Fruit fly (Drosophila melanogaster) whole organism, embryonic: ENCODE data around the gene mRpS7.

Experiments used
- Ada2b ChIP-seq: fragments of 200-800 bp; sonication (Bioruptor generic); IDR thresholded peaks from 2 replicates; pipeline ENCODE4 v1.3.6; 2022; ENCODE audit warnings: missing biosample characterization, missing genetic modification characterization
- Bteb2 ChIP-seq: fragments of 200-800 bp; sonication (Bioruptor generic); optimal IDR thresholded peaks from 2 replicates; lab custom pipeline; 2016; ENCODE audit warnings: missing biosample characterization, missing genetic modification characterization
- CG10209 ChIP-seq: fragments of 200-800 bp; sonication (Bioruptor generic); optimal IDR thresholded peaks from 3 replicates; lab custom pipeline; 2017; ENCODE audit warnings: missing biosample characterization, mild to moderate bottlenecking, missing genetic modification characterization, missing genetic modification reagents
- CG10431 ChIP-seq: fragments of 200-800 bp; sonication (Bioruptor generic); optimal IDR thresholded peaks from 3 replicates; lab custom pipeline; 2018; ENCODE audit warnings: missing biosample characterization, mild to moderate bottlenecking, missing genetic modification characterization
- CG11560 ChIP-seq: fragments of 200-800 bp; sonication (Bioruptor generic); IDR thresholded peaks from 3 replicates; pipeline ENCODE4 v1.3.6; 2022; ENCODE audit warnings: missing biosample characterization, missing genetic modification characterization
- CG12659 ChIP-seq: fragments of 200-800 bp; sonication (Bioruptor generic); optimal IDR thresholded peaks from 3 replicates; lab custom pipeline; 2017; ENCODE audit warnings: mild to moderate bottlenecking, missing biosample characterization, missing genetic modification reagents, missing genetic modification characterization
- CG12769 ChIP-seq: fragments of 200-800 bp; sonication (Bioruptor generic); optimal IDR thresholded peaks from 2 replicates; lab custom pipeline; 2019; ENCODE audit warnings: missing biosample characterization, mild to moderate bottlenecking, missing genetic modification characterization, moderate library complexity
- CG13296 ChIP-seq: fragments of 200-800 bp; sonication (Bioruptor generic); optimal IDR thresholded peaks from 3 replicates; lab custom pipeline; 2018; ENCODE audit warnings: missing biosample characterization, mild to moderate bottlenecking, missing genetic modification characterization
- CG14667 ChIP-seq: fragments of 200-800 bp; sonication (Bioruptor generic); IDR thresholded peaks from 2 replicates; pipeline ENCODE4 v1.3.6; 2022; ENCODE audit warnings: missing biosample characterization, missing genetic modification characterization
- CG2678 ChIP-seq: fragments of 200-800 bp; sonication (Bioruptor generic); optimal IDR thresholded peaks from 3 replicates; lab custom pipeline; 2019; ENCODE audit warnings: missing biosample characterization, mild to moderate bottlenecking, missing genetic modification characterization, moderate library complexity
- CG2712 ChIP-seq: fragments of 200-800 bp; optimal IDR thresholded peaks from 3 replicates; lab custom pipeline; 2019; ENCODE audit warnings: missing biosample characterization, mild to moderate bottlenecking, missing genetic modification characterization, moderate library complexity
- CG32532 ChIP-seq: fragments of 200-800 bp; sonication (Bioruptor generic); IDR thresholded peaks from 2 replicates; pipeline ENCODE4 v1.3.6; 2022; ENCODE audit warnings: missing biosample characterization, missing genetic modification characterization
- CG33213 ChIP-seq: fragments of 200-800 bp; sonication (Bioruptor generic); optimal IDR thresholded peaks from 3 replicates; lab custom pipeline; 2016; ENCODE audit warnings: missing biosample characterization, missing genetic modification characterization
- CG3726 ChIP-seq: fragments of 200-800 bp; sonication (Bioruptor generic); IDR thresholded peaks from 3 replicates; pipeline ENCODE4, ENCODE4 v1.3.6; 2022; ENCODE audit warnings: missing biosample characterization, missing genetic modification characterization
- CG4707 ChIP-seq: fragments of 200-800 bp; sonication (Bioruptor generic); optimal IDR thresholded peaks from 2 replicates; lab custom pipeline; 2018; ENCODE audit warnings: missing biosample characterization, mild to moderate bottlenecking, missing genetic modification characterization, moderate library complexity
- CG5180 ChIP-seq: fragments of 200-800 bp; sonication (Bioruptor generic); optimal IDR thresholded peaks from 3 replicates; lab custom pipeline; 2017; ENCODE audit warnings: missing biosample characterization, missing genetic modification characterization, mild to moderate bottlenecking, moderate library complexity, missing genetic modification reagents
- CG6272 ChIP-seq: fragments of 200-800 bp; sonication (Bioruptor generic); IDR thresholded peaks from 2 replicates; pipeline ENCODE4 v1.3.6; 2022; ENCODE audit warnings: missing biosample characterization, missing genetic modification characterization
- CG7357 ChIP-seq: fragments of 200-800 bp; sonication (Bioruptor generic); IDR thresholded peaks from 3 replicates; pipeline ENCODE4 v1.3.6; 2022; ENCODE audit warnings: missing biosample characterization, missing genetic modification characterization
- CG7786 ChIP-seq: fragments of 200-800 bp; sonication (Bioruptor generic); optimal IDR thresholded peaks from 2 replicates; lab custom pipeline; 2016; ENCODE audit warnings: missing biosample characterization, missing genetic modification characterization
- CG9215 ChIP-seq: fragments of 200-800 bp; sonication (Bioruptor generic); IDR thresholded peaks from 2 replicates; pipeline ENCODE4 v1.3.6; 2022; ENCODE audit warnings: missing biosample characterization, missing genetic modification characterization
- CG9817 ChIP-seq: fragments of 200-800 bp; sonication (Bioruptor generic); optimal IDR thresholded peaks from 2 replicates; lab custom pipeline; 2018; ENCODE audit warnings: missing biosample characterization, mild to moderate bottlenecking, missing genetic modification characterization, moderate library complexity
- D ChIP-seq, 2 experiments: fragments of 200-800 bp in 1 of 2; fragments of >200 bp in 1 of 2; sonication (Bioruptor generic) in 1 of 2; optimal IDR thresholded peaks; 2 replicates in 1 of 2; 3 replicates in 1 of 2; lab custom pipeline; 2017; ENCODE audit warnings: mild to moderate bottlenecking in 1 of 2, missing biosample characterization in 1 of 2, missing genetic modification characterization in 1 of 2, missing genetic modification reagents in 1 of 2
- Ets97D ChIP-seq: fragments of 200-800 bp; sonication (Bioruptor generic); optimal IDR thresholded peaks from 3 replicates; lab custom pipeline; 2016; ENCODE audit warnings: missing biosample characterization, missing genetic modification characterization
- HLH54F ChIP-seq: fragments of 200-800 bp; sonication (Bioruptor generic); optimal IDR thresholded peaks from 3 replicates; lab custom pipeline; 2016; ENCODE audit warnings: missing biosample characterization, missing genetic modification characterization
- Hand ChIP-seq: fragments of 200-800 bp; sonication (Bioruptor generic); optimal IDR thresholded peaks from 2 replicates; lab custom pipeline; 2017; ENCODE audit warnings: mild to moderate bottlenecking, missing biosample characterization, missing genetic modification reagents, missing genetic modification characterization
- Hmr ChIP-seq: fragments of 200-800 bp; sonication (Bioruptor generic); optimal IDR thresholded peaks from 3 replicates; lab custom pipeline; 2017; ENCODE audit warnings: mild to moderate bottlenecking, missing biosample characterization, missing genetic modification reagents, missing genetic modification characterization
- Mad ChIP-seq: fragments of 200-800 bp; sonication (Bioruptor generic); optimal IDR thresholded peaks from 2 replicates; lab custom pipeline; 2016; ENCODE audit warnings: missing biosample characterization, missing genetic modification characterization
- Pdp1 ChIP-seq, 2 experiments: fragments of 200-800 bp; sonication (Bioruptor generic); optimal IDR thresholded peaks; 3 replicates each; lab custom pipeline; 2016; ENCODE audit warnings: missing biosample characterization in 2 of 2, missing genetic modification characterization in 2 of 2, mild to moderate bottlenecking in 1 of 2, moderate library complexity in 1 of 2
- Side ChIP-seq: fragments of 200-800 bp; sonication (Bioruptor generic); optimal IDR thresholded peaks from 2 replicates; lab custom pipeline; 2016; ENCODE audit warnings: missing biosample characterization, missing genetic modification characterization
- Tbp ChIP-seq: fragments of >200 bp; optimal IDR thresholded peaks from 2 replicates; lab custom pipeline; 2018; ENCODE audit warnings: missing biosample characterization, missing genetic modification characterization
- abd-A ChIP-seq: fragments of 200-800 bp; sonication (Bioruptor generic); optimal IDR thresholded peaks from 3 replicates; lab custom pipeline; 2019; ENCODE audit warnings: missing biosample characterization, mild to moderate bottlenecking, missing genetic modification characterization, moderate library complexity
- az2 ChIP-seq: fragments of 200-800 bp; sonication (Bioruptor generic); optimal IDR thresholded peaks from 3 replicates; lab custom pipeline; 2016; ENCODE audit warnings: missing biosample characterization, missing genetic modification characterization
- bsh ChIP-seq, 2 experiments: fragments of 200-800 bp; sonication (Bioruptor generic); optimal IDR thresholded peaks; 2 replicates each; lab custom pipeline; 2017 to 2018; ENCODE audit warnings: mild to moderate bottlenecking in 2 of 2, missing biosample characterization in 2 of 2, missing genetic modification characterization in 2 of 2, moderate library complexity in 1 of 2
- btn ChIP-seq: fragments of 200-800 bp; sonication (Bioruptor generic); optimal IDR thresholded peaks from 2 replicates; lab custom pipeline; 2016; ENCODE audit warnings: missing biosample characterization, missing genetic modification characterization
- cwo ChIP-seq: fragments of 200-800 bp; sonication (Bioruptor generic); optimal IDR thresholded peaks from 3 replicates; lab custom pipeline; 2017; ENCODE audit warnings: missing biosample characterization, missing genetic modification characterization, mild to moderate bottlenecking, moderate library complexity, missing genetic modification reagents
- dpn ChIP-seq, 2 experiments: fragments of 200-800 bp; sonication (Bioruptor generic); optimal IDR thresholded peaks; 3 replicates each; lab custom pipeline; 2016; ENCODE audit warnings: missing biosample characterization in 2 of 2, missing genetic modification characterization in 2 of 2
- emc ChIP-seq: fragments of 200-800 bp; sonication (Bioruptor generic); optimal IDR thresholded peaks from 2 replicates; lab custom pipeline; 2016; ENCODE audit warnings: missing biosample characterization, missing genetic modification characterization
- her ChIP-seq: fragments of 200-800 bp; sonication (Bioruptor generic); optimal IDR thresholded peaks from 2 replicates; lab custom pipeline; 2016; ENCODE audit warnings: missing biosample characterization, missing genetic modification characterization
- ken ChIP-seq: fragments of 200-800 bp; sonication (Bioruptor generic); IDR thresholded peaks from 3 replicates; pipeline ENCODE4 v1.3.6; 2022; ENCODE audit warnings: missing biosample characterization, missing genetic modification characterization
- nau ChIP-seq: fragments of 200-800 bp; sonication (Bioruptor generic); optimal IDR thresholded peaks from 3 replicates; lab custom pipeline; 2017; ENCODE audit warnings: missing biosample characterization, mild to moderate bottlenecking, missing genetic modification characterization, missing genetic modification reagents
- scrt ChIP-seq: fragments of 200-800 bp; sonication (Bioruptor generic); optimal IDR thresholded peaks from 2 replicates; lab custom pipeline; 2018; ENCODE audit warnings: missing biosample characterization, mild to moderate bottlenecking, missing genetic modification characterization, moderate library complexity
- sim ChIP-seq: fragments of 200-800 bp; sonication (Bioruptor generic); IDR thresholded peaks from 2 replicates; pipeline ENCODE4 v1.3.6; 2022; ENCODE audit warnings: missing biosample characterization, missing genetic modification characterization
- sqz ChIP-seq: fragments of 200-800 bp; sonication (Bioruptor generic); optimal IDR thresholded peaks from 3 replicates; lab custom pipeline; 2018; ENCODE audit warnings: missing biosample characterization, mild to moderate bottlenecking, missing genetic modification characterization
- stc ChIP-seq: fragments of 200-800 bp; sonication (Bioruptor generic); IDR thresholded peaks from 2 replicates; pipeline ENCODE4 v1.3.6; 2022; ENCODE audit warnings: missing biosample characterization, missing genetic modification characterization
- sug ChIP-seq: fragments of 200-800 bp; optimal IDR thresholded peaks from 2 replicates; lab custom pipeline; 2019; ENCODE audit warnings: missing biosample characterization, mild to moderate bottlenecking, missing genetic modification characterization, moderate library complexity
- tio ChIP-seq: fragments of 200-800 bp; sonication (Bioruptor generic); optimal IDR thresholded peaks from 2 replicates; lab custom pipeline; 2017; ENCODE audit warnings: missing biosample characterization, missing genetic modification characterization, inconsistent platforms
- vfl ChIP-seq: fragments of 200-800 bp; sonication (Bioruptor generic); optimal IDR thresholded peaks from 2 replicates; lab custom pipeline; 2016; ENCODE audit warnings: missing biosample characterization, missing genetic modification characterization
- wek ChIP-seq: fragments of 200-800 bp; sonication (Bioruptor generic); optimal IDR thresholded peaks from 3 replicates; lab custom pipeline; 2018; ENCODE audit warnings: missing biosample characterization, mild to moderate bottlenecking, missing genetic modification characterization, moderate library complexity
- wor ChIP-seq: fragments of 200-800 bp; sonication (Bioruptor generic); IDR thresholded peaks from 2 replicates; pipeline ENCODE4 v1.3.6; 2022; ENCODE audit warnings: missing biosample characterization, missing genetic modification characterization

The mRpS7 gene

DNA sequence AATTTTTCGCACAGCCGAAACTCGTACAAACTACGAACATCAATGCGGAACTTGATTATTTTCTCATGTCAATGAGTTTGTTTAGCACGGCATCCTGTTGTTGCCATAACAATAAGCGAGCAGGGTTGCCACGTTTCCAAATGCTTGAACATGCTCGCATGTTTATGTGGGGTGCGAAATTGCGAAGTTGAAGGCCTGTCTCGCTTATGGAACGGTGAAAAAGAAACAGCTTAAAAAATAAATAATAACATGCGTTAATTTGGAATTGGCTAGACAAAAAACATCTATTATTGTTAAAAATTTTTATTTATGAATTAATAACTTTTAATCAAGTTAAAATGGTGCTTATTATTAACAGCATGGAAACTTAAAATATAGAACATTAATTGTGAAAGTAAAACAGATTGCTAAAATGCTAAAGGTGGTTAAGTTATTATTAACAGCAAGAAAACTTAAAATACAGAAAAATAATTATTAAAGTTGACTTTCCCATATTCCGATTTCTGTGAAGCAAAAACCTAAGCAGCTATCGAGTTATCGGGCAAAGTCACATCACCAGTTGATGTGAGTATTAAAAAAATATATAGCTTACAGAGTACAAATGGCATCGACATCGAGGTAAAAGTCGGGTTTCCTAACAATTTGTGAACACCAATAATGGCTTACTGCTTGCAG is 44.5 kb downstream of the mRpS7 start, which contains the start of the genes Bug22 and TfIIB (continued):
- peak; percentile 35 for TF ChIP-seq CG33213 (GFP tag; lab: Kevin White, UChicago)
- TF ChIP-seq CG11560: no peak
- peak; percentile 83 for TF ChIP-seq HLH54F (GFP tag; lab: Kevin White, UChicago)
- TF ChIP-seq Side: peak; percentile 37
- TF ChIP-seq her (GFP tag; lab: Kevin White, UChicago): peak; percentile 25
- peak; percentile 68 for TF ChIP-seq vfl (GFP tag; lab: Kevin White, UChicago)
- TF ChIP-seq Tbp (GFP tag; lab: Kevin White, UChicago): no peak
- peak; percentile 74 for TF ChIP-seq CG32532 (GFP tag; lab: Robert Waterston, UW)
- TF ChIP-seq dpn (GFP tag; optimal IDR thresholded peaks at IDR 0.05; lab: Kevin White, UChicago): peak; percentile 46 to 84
- TF ChIP-seq D (optimal IDR thresholded peaks at IDR 0.05; lab: Kevin White, UChicago): no peak
- TF ChIP-seq D (GFP tag; optimal IDR thresholded peaks at IDR 0.05; lab: Kevin White, UChicago): peak; percentile 23
- peak; percentile 70; the same call in 2 of the 3 replicates for TF ChIP-seq ken
- TF ChIP-seq CG4707: no peak
- TF ChIP-seq cwo: no peak
- no peak for TF ChIP-seq CG7357 (GFP tag; lab: Robert Waterston, UW)
- TF ChIP-seq sug (tag; lab: Kevin White, UChicago): peak; percentile 75
- no peak for TF ChIP-seq CG5180
- TF ChIP-seq scrt (GFP tag; lab: Kevin White, UChicago): peak; percentile 48
- TF ChIP-seq bsh (GFP tag; optimal IDR thresholded peaks at IDR 0.05; lab: Kevin White, UChicago): peak in 1 of 2 experiments; percentile 56
- TF ChIP-seq Bteb2: peak; percentile 46
- peak; percentile 62 for TF ChIP-seq CG13296
- no peak for TF ChIP-seq CG9215 (GFP tag; lab: Robert Waterston, UW)
- TF ChIP-seq abd-A (tag; lab: Kevin White, UChicago): no peak
- TF ChIP-seq Hmr (GFP tag; lab: Kevin White, UChicago): no peak
- peak; percentile 60 for TF ChIP-seq Ada2b (GFP tag; lab: Robert Waterston, UW)
- no peak for TF ChIP-seq sim (GFP tag; lab: Robert Waterston, UW)
- peak; percentile 3 for TF ChIP-seq nau (GFP tag; lab: Kevin White, UChicago)
- TF ChIP-seq CG10209: peak; percentile 52
- TF ChIP-seq CG10431 (GFP tag; lab: Kevin White, UChicago): peak; percentile 18
- no peak for TF ChIP-seq CG3726
- peak; percentile 65 for TF ChIP-seq stc (GFP tag; lab: Robert Waterston, UW)
- no peak for TF ChIP-seq emc (GFP tag; lab: Kevin White, UChicago)
- no peak for TF ChIP-seq CG2678
- no peak for TF ChIP-seq tio
- peak; percentile 11 for TF ChIP-seq wek
- TF ChIP-seq CG14667 (GFP tag; lab: Robert Waterston, UW): peak; percentile 62
- peak; percentile 83 for TF ChIP-seq CG12659
- TF ChIP-seq Mad (GFP tag; lab: Kevin White, UChicago): peak; percentile 71
- no peak for TF ChIP-seq Hand (GFP tag; lab: Kevin White, UChicago)
- no peak for TF ChIP-seq CG9817 (tag; lab: Kevin White, UChicago)
- TF ChIP-seq CG2712 (tag; lab: Kevin White, UChicago): peak; percentile 77
- TF ChIP-seq CG6272 (GFP tag; lab: Robert Waterston, UW): peak; percentile 41; the same call in 1 of the 2 replicates
- TF ChIP-seq btn (GFP tag; lab: Kevin White, UChicago): no peak
- TF ChIP-seq sqz (GFP tag; lab: Kevin White, UChicago): peak; percentile 76
- no peak for TF ChIP-seq wor (GFP tag; lab: Robert Waterston, UW)
- no peak for TF ChIP-seq CG12769 (tag; lab: Kevin White, UChicago)
- TF ChIP-seq Ets97D (GFP tag; lab: Kevin White, UChicago): peak; percentile 70
- TF ChIP-seq Pdp1 (GFP tag; optimal IDR thresholded peaks at IDR 0.05; lab: Kevin White, UChicago): peak; percentile 57 to 93
- peak; percentile 66 for TF ChIP-seq CG7786 (GFP tag; lab: Kevin White, UChicago)
- TF ChIP-seq az2 (GFP tag; lab: Kevin White, UChicago): peak; percentile 76
